Fruit fly (Drosophila melanogaster) S2 (cell line): ENCODE measurements around the gene Pp1-13C.
A peak's percentile ranks its signal among the peaks of the same experiment; 100 is the strongest.

Experiments
- CG8478 ChIP-seq: fragments of >200 bp; optimal IDR thresholded peaks from 2 replicates; lab custom pipeline; 2018
- CTCF ChIP-seq, 2 experiments: fragments of >200 bp; optimal IDR thresholded peaks; 2 replicates each; lab custom pipeline; 2018

Pp1-13C gene

dm6 chrX:15360961-15361360 lies at the start of gene Pp1-13C:
Gene Pp1-13C, minus strand, starts transcription at chrX:15361061.
- TF ChIP-seq CG8478 (lab: Kevin White, UChicago) (no peak), CTCF (optimal IDR thresholded peaks at IDR 0.05; lab: Kevin White, UChicago) (no peak)

- TF ChIP-seq CG8478 (lab: Kevin White, UChicago) (no peak), CTCF (optimal IDR thresholded peaks at IDR 0.05; lab: Kevin White, UChicago) (no peak)
Observed at dm6 chrX:15406811-15407210, 46.0 kb upstream of the Pp1-13C start.

dm6 chrX:15401861-15402260 lies 41.0 kb upstream of the Pp1-13C start:
- TF ChIP-seq CG8478 (lab: Kevin White, UChicago) (no peak), CTCF (optimal IDR thresholded peaks at IDR 0.05; lab: Kevin White, UChicago) (no peak)

dm6 chrX:15387344-15387743 lies 26.5 kb upstream of the Pp1-13C start:
- TF ChIP-seq CTCF (optimal IDR thresholded peaks at IDR 0.05; lab: Kevin White, UChicago) (no peak), CG8478 (lab: Kevin White, UChicago) (no peak)

- TF ChIP-seq CTCF (optimal IDR thresholded peaks at IDR 0.05; lab: Kevin White, UChicago), result peak in 1 of 2 experiments; percentile 39
- TF ChIP-seq CG8478 (lab: Kevin White, UChicago), result no peak
Observed at dm6 chrX:15385176-15386056, 24.6 kb upstream of the Pp1-13C start, which contains the start of gene CG9164. Gene CG9164, minus strand, starts transcription at chrX:15385441.

- TF ChIP-seq CTCF (optimal IDR thresholded peaks at IDR 0.05; lab: Kevin White, UChicago) (no peak), CG8478 (lab: Kevin White, UChicago) (no peak)
Observed at dm6 chrX:15383513-15384373, 22.9 kb upstream of the Pp1-13C start.

dm6 chrX:15380207-15380606 lies 19.3 kb upstream of the Pp1-13C start:
- TF ChIP-seq CTCF (optimal IDR thresholded peaks at IDR 0.05; lab: Kevin White, UChicago), result peak in 1 of 2 experiments; percentile 71
- no peak for TF ChIP-seq CG8478 (lab: Kevin White, UChicago)

- TF ChIP-seq CTCF (optimal IDR thresholded peaks at IDR 0.05; lab: Kevin White, UChicago) (no peak), CG8478 (lab: Kevin White, UChicago) (no peak)
Observed at dm6 chrX:15379014-15379491, 18.2 kb upstream of the Pp1-13C start, which contains the start of gene acj6. Gene acj6, minus strand, starts transcription at chrX:15379064.

- TF ChIP-seq CG8478 (lab: Kevin White, UChicago), result no peak
- TF ChIP-seq CTCF (optimal IDR thresholded peaks at IDR 0.05; lab: Kevin White, UChicago), result no peak
Observed at dm6 chrX:15370103-15370502, 9.2 kb upstream of the Pp1-13C start.

- TF ChIP-seq CTCF (optimal IDR thresholded peaks at IDR 0.05; lab: Kevin White, UChicago) (no peak), CG8478 (lab: Kevin White, UChicago) (no peak)
Observed at dm6 chrX:15364467-15364866, 3.6 kb upstream of the Pp1-13C start.

- TF ChIP-seq CG8478 (lab: Kevin White, UChicago), result no peak
- no peak for TF ChIP-seq CTCF (optimal IDR thresholded peaks at IDR 0.05; lab: Kevin White, UChicago)
Observed at dm6 chrX:15363649-15364048, 2.8 kb upstream of the Pp1-13C start.

- TF ChIP-seq CG8478 (lab: Kevin White, UChicago) (no peak), CTCF (optimal IDR thresholded peaks at IDR 0.05; lab: Kevin White, UChicago) (peak; percentile 16 to 35)
Observed at dm6 chrX:15356410-15356809, 4.5 kb downstream of the Pp1-13C start.

dm6 chrX:15353654-15354053 lies 7.2 kb downstream of the Pp1-13C start:
- peak; percentile 89 to 90 for TF ChIP-seq CTCF (optimal IDR thresholded peaks at IDR 0.05; lab: Kevin White, UChicago)
- TF ChIP-seq CG8478 (lab: Kevin White, UChicago), result no peak

dm6 chrX:15352692-15353091 lies 8.2 kb downstream of the Pp1-13C start:
- TF ChIP-seq CG8478 (lab: Kevin White, UChicago), result no peak
- peak in 1 of 2 experiments; percentile 2 for TF ChIP-seq CTCF (optimal IDR thresholded peaks at IDR 0.05; lab: Kevin White, UChicago)
